Worm (Caenorhabditis elegans) whole organism, early embryonic: ENCODE results near the gene fbxb-34.

Source experiments
- B0310.2 ChIP-seq: sonication (generic microtip); optimal IDR thresholded peaks from 2 replicates; lab custom pipeline; 2016; ENCODE audit warnings: mild to moderate bottlenecking, missing genetic modification characterization, missing compliant biosample characterization
- F13C5.2 ChIP-seq: sonication (generic microtip); optimal IDR thresholded peaks from 2 replicates; lab custom pipeline; 2017; ENCODE audit warnings: mild to moderate bottlenecking, missing genetic modification characterization, inconsistent platforms, missing compliant biosample characterization
- aly-1 ChIP-seq: sonication (generic microtip); optimal IDR thresholded peaks from 2 replicates; lab custom pipeline; 2016; ENCODE audit warnings: missing genetic modification characterization, missing compliant biosample characterization
- ama-1 ChIP-seq: fragments of 150-350 bp; optimal IDR thresholded peaks from 2 replicates; lab custom pipeline; 2014
- ceh-13 ChIP-seq: fragments of 200-800 bp; sonication (Bioruptor generic); optimal IDR thresholded peaks from 2 replicates; lab custom pipeline; 2018; ENCODE audit warnings: mild to moderate bottlenecking, missing genetic modification characterization, missing compliant biosample characterization
- ceh-36 ChIP-seq: sonication (generic microtip); optimal IDR thresholded peaks from 2 replicates; lab custom pipeline; 2016; ENCODE audit warnings: missing genetic modification characterization, inconsistent platforms, missing compliant biosample characterization
- ets-7 ChIP-seq: sonication (generic microtip); optimal IDR thresholded peaks from 2 replicates; lab custom pipeline; 2016; ENCODE audit warnings: missing genotype, missing genetic modification characterization, missing compliant biosample characterization
- flt-1 ChIP-seq: fragments of 200-800 bp; sonication (Bioruptor generic); IDR thresholded peaks from 2 replicates; pipeline ENCODE4 v1.3.6; 2022; ENCODE audit warnings: missing genetic modification characterization, missing compliant biosample characterization
- hmbx-1 ChIP-seq: sonication (generic microtip); optimal IDR thresholded peaks from 2 replicates; lab custom pipeline; 2016; ENCODE audit warnings: mild to moderate bottlenecking, missing genetic modification characterization, missing compliant biosample characterization
- hmg-4 ChIP-seq: fragments of 200-800 bp; sonication (Bioruptor generic); optimal IDR thresholded peaks from 2 replicates; lab custom pipeline; 2018; ENCODE audit warnings: mild to moderate bottlenecking, missing genetic modification characterization, missing compliant biosample characterization
- hnd-1 ChIP-seq: sonication (generic microtip); optimal IDR thresholded peaks from 2 replicates; lab custom pipeline; 2016; ENCODE audit warnings: missing genetic modification characterization, missing compliant biosample characterization
- pes-1 ChIP-seq: fragments of 200-800 bp; sonication (Bioruptor generic); IDR thresholded peaks from 2 replicates; pipeline ENCODE4 v1.3.6; 2022; ENCODE audit warnings: missing genetic modification reagents, missing genetic modification characterization, missing compliant biosample characterization
- scrt-1 ChIP-seq: fragments of 200-800 bp; sonication (Bioruptor generic); IDR thresholded peaks from 2 replicates; pipeline ENCODE4 v1.3.6; 2022; ENCODE audit warnings: missing genetic modification characterization, missing compliant biosample characterization
- sea-1 ChIP-seq: fragments of 200-800 bp; sonication (Bioruptor generic); conservative IDR thresholded peaks from 2 replicates; pipeline ENCODE4 v1.3.6; 2022; ENCODE audit warnings: missing genetic modification characterization, missing compliant biosample characterization
- tbx-11 ChIP-seq: fragments of 200-800 bp; sonication (Bioruptor generic); IDR thresholded peaks from 2 replicates; pipeline ENCODE4 v1.3.6; 2022; ENCODE audit warnings: missing genetic modification characterization, missing compliant biosample characterization
- tbx-37 ChIP-seq: fragments of 200-800 bp; sonication (Bioruptor generic); conservative IDR thresholded peaks from 2 replicates; pipeline ENCODE4 v1.3.6; 2022; ENCODE audit warnings: missing genetic modification reagents, missing genetic modification characterization, missing compliant biosample characterization
- tra-4 ChIP-seq: sonication (generic microtip); optimal IDR thresholded peaks from 2 replicates; lab custom pipeline; 2017; ENCODE audit warnings: missing genetic modification characterization, missing compliant biosample characterization

fbxb-34 gene

DNA sequence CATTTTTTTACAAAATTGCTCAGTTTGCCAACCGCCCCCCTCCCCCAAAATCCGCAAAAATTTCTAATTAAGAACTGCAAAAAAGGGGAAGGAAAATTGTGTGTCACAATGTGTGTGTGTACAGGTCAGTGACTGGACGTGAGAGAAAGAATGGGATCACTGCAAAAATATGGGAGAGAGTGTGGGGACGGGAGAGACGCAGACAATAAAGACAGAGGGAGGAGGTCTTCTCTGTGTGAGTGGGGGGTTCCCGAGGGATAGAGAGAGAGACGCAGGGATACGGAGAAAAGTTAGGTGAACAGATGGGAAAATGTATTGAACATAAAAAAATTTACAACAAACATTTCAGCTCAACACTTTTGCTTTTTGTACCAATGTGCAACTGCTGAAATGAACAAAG, 38.3 kb downstream of the fbxb-34 start:
- no peak for TF ChIP-seq tbx-11 (GFP tag; lab: Robert Waterston, UW)
- no peak for TF ChIP-seq aly-1 (tag; lab: Kevin White, UChicago)
- TF ChIP-seq tra-4, result no peak
- TF ChIP-seq B0310.2 (tag; lab: Kevin White, UChicago), result no peak
- no peak for TF ChIP-seq scrt-1 (GFP tag; lab: Robert Waterston, UW)
- no peak for TF ChIP-seq sea-1

DNA sequence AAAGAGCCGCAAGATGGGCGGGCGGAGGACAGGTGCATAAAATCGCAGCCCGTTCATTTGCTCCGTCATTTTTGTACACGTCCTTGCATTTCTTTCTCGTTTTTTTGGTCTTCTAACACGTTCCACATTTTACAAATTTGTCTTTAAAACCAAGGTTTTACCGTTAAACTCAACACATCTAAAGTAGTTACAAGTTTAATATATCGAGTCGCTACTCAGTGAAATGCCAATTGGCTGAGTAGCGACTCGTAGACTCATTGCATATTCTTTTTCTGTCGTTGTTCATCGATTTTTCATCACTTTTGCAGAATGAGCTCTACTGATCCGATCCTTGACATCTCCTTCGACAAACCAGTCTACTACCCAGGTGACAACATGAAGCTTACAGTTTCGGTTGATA, 39.6 kb downstream of the fbxb-34 start, which contains the start of gene arrd-1:
Gene arrd-1 (plus strand): TSS at position 301 of the 400 bp plus-strand sequence.
- TF ChIP-seq hmg-4 (GFP tag; lab: Kevin White, UChicago) (no peak), B0310.2 (tag; lab: Kevin White, UChicago) (no peak), scrt-1 (GFP tag; lab: Robert Waterston, UW) (no peak), ceh-36 (tag; lab: Kevin White, UChicago) (no peak), pes-1 (GFP tag; lab: Robert Waterston, UW) (no peak), hnd-1 (tag; lab: Kevin White, UChicago) (no peak), ama-1 (lab: Kevin White, UChicago) (no peak), ceh-13 (no peak), hmbx-1 (tag; lab: Kevin White, UChicago) (no peak), tbx-11 (GFP tag; lab: Robert Waterston, UW) (no peak), aly-1 (tag; lab: Kevin White, UChicago) (no peak), ets-7 (tag; lab: Kevin White, UChicago) (no peak)

DNA sequence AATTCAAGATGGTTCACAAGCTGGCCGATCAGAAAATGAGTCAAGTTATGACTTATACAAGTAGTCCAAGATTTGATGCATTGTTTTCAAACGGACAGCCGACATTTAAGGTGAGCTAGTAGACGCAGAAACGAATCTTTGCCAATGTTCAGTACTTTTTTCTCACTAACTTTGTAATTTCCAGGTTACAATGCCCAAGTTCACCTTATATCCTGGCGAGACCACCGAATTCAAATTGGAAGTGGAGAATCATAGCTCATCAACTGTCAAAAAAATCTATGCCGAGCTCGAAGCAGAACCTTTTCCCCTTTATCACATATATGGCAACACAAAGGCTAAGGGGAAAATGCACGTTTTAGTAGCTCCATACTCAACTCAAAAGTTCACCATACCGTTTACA, 40.3 kb downstream of the fbxb-34 start:
- TF ChIP-seq B0310.2 (tag; lab: Kevin White, UChicago), result no peak
- TF ChIP-seq ets-7 (tag; lab: Kevin White, UChicago), result no peak
- TF ChIP-seq hmbx-1 (tag; lab: Kevin White, UChicago), result no peak
- no peak for TF ChIP-seq ama-1 (lab: Kevin White, UChicago)
- no peak for TF ChIP-seq tbx-11 (GFP tag; lab: Robert Waterston, UW)
- TF ChIP-seq ceh-13, result no peak
- no peak for TF ChIP-seq flt-1 (GFP tag; lab: Robert Waterston, UW)
- no peak for TF ChIP-seq tra-4
- no peak for TF ChIP-seq ceh-36 (tag; lab: Kevin White, UChicago)
- TF ChIP-seq scrt-1 (GFP tag; lab: Robert Waterston, UW), result no peak
- no peak for TF ChIP-seq hnd-1 (tag; lab: Kevin White, UChicago)
- TF ChIP-seq tbx-37 (GFP tag; lab: Robert Waterston, UW), result no peak

DNA sequence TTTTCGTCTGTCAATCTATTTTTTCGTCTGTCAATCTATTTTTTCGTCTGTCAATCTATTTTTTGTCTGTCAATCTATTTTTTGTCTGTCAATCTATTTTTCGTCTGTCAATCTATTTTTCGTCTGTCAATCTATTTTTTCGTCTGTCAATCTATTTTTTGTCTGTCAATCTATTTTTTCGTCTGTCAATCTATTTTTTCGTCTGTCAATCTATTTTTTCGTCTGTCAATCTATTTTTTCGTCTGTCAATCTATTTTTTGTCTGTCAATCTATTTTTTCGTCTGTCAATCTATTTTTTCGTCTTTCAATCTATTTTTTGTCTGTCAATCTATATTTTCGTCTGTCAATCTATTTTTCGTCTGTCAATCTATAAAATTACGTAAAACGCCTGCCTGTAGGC, 41.8 kb downstream of the fbxb-34 start:
- 0 out of 2 replicates have a peak, but pooled peaks have one; percentile 46 for TF ChIP-seq tbx-11 (GFP tag; lab: Robert Waterston, UW)

DNA sequence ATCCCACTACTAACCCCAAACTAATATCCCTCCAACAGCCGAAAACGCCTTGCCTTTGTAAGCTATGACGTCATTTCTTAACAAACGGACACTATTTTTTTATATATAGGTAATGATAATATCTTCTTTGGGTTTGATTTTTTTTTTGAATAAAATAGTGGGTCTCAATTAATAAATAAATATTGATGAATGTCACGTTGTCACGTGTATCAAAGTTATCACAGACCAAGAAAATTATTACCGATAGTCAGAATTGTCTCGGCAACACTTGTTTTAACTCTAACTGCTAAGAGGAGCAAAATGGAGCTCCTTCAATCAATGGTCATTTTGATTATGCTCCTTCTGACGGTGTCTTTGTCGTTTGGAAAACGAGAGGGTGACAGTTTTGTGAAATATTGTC, 46.4 kb downstream of the fbxb-34 start, which contains the start of gene T04B8.1:
Gene T04B8.1 (plus strand): TSS at position 301 of the 400 bp plus-strand sequence.
- TF ChIP-seq scrt-1 (GFP tag; lab: Robert Waterston, UW) (no peak), ets-7 (tag; lab: Kevin White, UChicago) (no peak), tbx-37 (GFP tag; lab: Robert Waterston, UW) (no peak), tbx-11 (GFP tag; lab: Robert Waterston, UW) (no peak), sea-1 (no peak), F13C5.2 (tag; lab: Kevin White, UChicago) (no peak), ceh-13 (no peak), hmg-4 (GFP tag; lab: Kevin White, UChicago) (no peak), flt-1 (GFP tag; lab: Robert Waterston, UW) (no peak), B0310.2 (tag; lab: Kevin White, UChicago) (no peak), pes-1 (GFP tag; lab: Robert Waterston, UW) (no peak), ceh-36 (tag; lab: Kevin White, UChicago) (no peak), aly-1 (tag; lab: Kevin White, UChicago) (no peak), hnd-1 (tag; lab: Kevin White, UChicago) (no peak), tra-4 (no peak), hmbx-1 (tag; lab: Kevin White, UChicago) (no peak), ama-1 (lab: Kevin White, UChicago) (no peak)
